Fruit fly (Drosophila melanogaster): ENCODE measurements around the gene CG12483.

DNA sequence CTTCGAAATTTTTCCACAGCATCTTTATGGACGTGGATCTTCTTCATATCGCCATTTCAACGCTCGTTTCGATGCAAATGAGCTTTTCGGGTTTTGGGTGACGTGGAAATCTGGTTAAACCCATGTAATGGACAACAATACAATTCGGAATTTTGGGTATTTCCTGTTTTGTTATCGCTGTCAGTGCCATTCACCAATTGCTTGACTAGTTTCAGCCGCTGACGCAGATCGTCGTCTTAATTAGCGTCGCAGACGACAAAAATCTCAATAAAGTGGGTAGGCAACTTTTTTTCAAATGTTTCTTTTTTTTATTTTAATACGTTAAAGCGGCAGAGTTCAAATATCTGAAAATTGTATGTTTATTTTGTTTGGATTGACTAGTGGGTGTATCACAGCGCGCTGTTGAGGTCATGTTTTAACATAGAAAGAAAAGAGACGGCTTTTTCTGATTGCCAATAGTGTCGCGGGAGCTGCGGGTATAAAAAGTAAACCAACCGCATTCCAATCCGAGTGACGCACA is 35.7 kb upstream of the CG12483 start:
- no peak for TF ChIP-seq CG11762 (GFP tag; optimal IDR thresholded peaks at IDR 0.05; ENCODE audit: insufficient read depth)
- TF ChIP-seq net (GFP tag; optimal IDR thresholded peaks at IDR 0.05), result no peak
- TF ChIP-seq CG6808 (GFP tag; optimal IDR thresholded peaks at IDR 0.05), result no peak
- no peak for TF ChIP-seq Smox (GFP tag; optimal IDR thresholded peaks at IDR 0.05)
- TF ChIP-seq pdm3 (GFP tag; optimal IDR thresholded peaks at IDR 0.05), result no peak
- TF ChIP-seq lz (GFP tag; optimal IDR thresholded peaks at IDR 0.05), result no peak
- TF ChIP-seq cyc (GFP tag; optimal IDR thresholded peaks at IDR 0.05), result no peak
- no peak for TF ChIP-seq CG8119 (GFP tag; IDR thresholded peaks at IDR 0.05)
- TF ChIP-seq CG1621 (tag; optimal IDR thresholded peaks at IDR 0.05), result no peak
